Worm (Caenorhabditis elegans) whole organism, L4 larva: ENCODE measurements around the gene nhr-111.

Experiments used
- aha-1 ChIP-seq: fragments of 150-350 bp; peaks from one replicate; lab custom pipeline; 2014; ENCODE audit warnings: missing biosample characterization, missing genetic modification characterization
- ceh-82 ChIP-seq: sonication (generic microtip); optimal IDR thresholded peaks from 2 replicates; lab custom pipeline; 2017; ENCODE audit warnings: missing biosample characterization, missing genetic modification characterization
- lir-3 ChIP-seq: sonication (generic microtip); optimal IDR thresholded peaks from 2 replicates; lab custom pipeline; 2016; ENCODE audit warnings: mild to moderate bottlenecking, missing genetic modification characterization, missing compliant biosample characterization
- sdz-12 ChIP-seq: fragments of 200-800 bp; sonication (Bioruptor generic); optimal IDR thresholded peaks from 2 replicates; lab custom pipeline; 2018; ENCODE audit warnings: mild to moderate bottlenecking, missing genetic modification characterization, missing compliant biosample characterization
- skn-1 ChIP-seq: fragments of 150-350 bp; optimal IDR thresholded peaks from 2 replicates; lab custom pipeline; 2014; ENCODE audit warnings: missing biosample characterization, missing genetic modification characterization

ce11 chrV:16148805-16149204 is 24.2 kb upstream of the nhr-111 start, which contains the start of gene F10A3.4:
- TF ChIP-seq skn-1 (tag; lab: Kevin White, UChicago) (no peak), ceh-82 (tag; lab: Kevin White, UChicago) (no peak), lir-3 (no peak), sdz-12 (no peak), aha-1 (no peak)
